Worm (Caenorhabditis elegans) whole organism, midembryonic: ENCODE data around the gene F49H6.5.

ENCODE experiments used
- T22C8.4 ChIP-seq: fragments of 200-800 bp; sonication (Bioruptor generic); IDR thresholded peaks from 2 replicates; pipeline ENCODE4 v1.3.6; 2022; ENCODE audit warnings: missing genetic modification characterization, missing compliant biosample characterization
- flt-1 ChIP-seq: fragments of 200-800 bp; sonication (Bioruptor generic); IDR thresholded peaks from 2 replicates; pipeline ENCODE4 v1.3.6; 2022; ENCODE audit warnings: missing genetic modification characterization, missing compliant biosample characterization
- klf-2 ChIP-seq: fragments of 200-800 bp; sonication (Bioruptor generic); conservative IDR thresholded peaks from 2 replicates; pipeline ENCODE4 v1.3.6; 2022; ENCODE audit warnings: missing genetic modification reagents, missing genetic modification characterization, missing compliant biosample characterization
- ref-1 ChIP-seq: fragments of 200-800 bp; sonication (Bioruptor generic); conservative IDR thresholded peaks from 2 replicates; pipeline ENCODE4 v1.3.6; 2022; ENCODE audit warnings: missing genetic modification reagents, missing genetic modification characterization, missing compliant biosample characterization
- tab-1 ChIP-seq: fragments of 200-800 bp; sonication (Bioruptor generic); IDR thresholded peaks from 2 replicates; pipeline ENCODE4 v1.3.6; 2022; ENCODE audit warnings: missing genetic modification characterization, missing compliant biosample characterization
- ztf-23 ChIP-seq: fragments of 200-800 bp; sonication (Bioruptor generic); IDR thresholded peaks from 2 replicates; pipeline ENCODE4 v1.3.6; 2022; ENCODE audit warnings: missing genetic modification reagents, missing genetic modification characterization, missing compliant biosample characterization

- TF ChIP-seq tab-1 (GFP tag; lab: Robert Waterston, UW), result no peak
- no peak for TF ChIP-seq ref-1 (GFP tag; lab: Robert Waterston, UW)
- TF ChIP-seq klf-2 (GFP tag; lab: Robert Waterston, UW), result no peak
- no peak for TF ChIP-seq ztf-23 (GFP tag; lab: Robert Waterston, UW)
- no peak for TF ChIP-seq T22C8.4
- no peak for TF ChIP-seq flt-1 (GFP tag; lab: Robert Waterston, UW)
These were observed 14.7 kb upstream of the F49H6.5 start, which contains the start of gene sri-69 for ce11 chrV:17008302-17008701.
